Worm (Caenorhabditis elegans) whole organism, L2 larva: ENCODE measurements around the gene W01A11.7.

Experiments
- ZK546.5 ChIP-seq: sonication (generic microtip); optimal IDR thresholded peaks from 2 replicates; lab custom pipeline; 2017; ENCODE audit warnings: missing biosample characterization, missing genetic modification characterization
- ama-1 ChIP-seq: fragments of 150-350 bp; optimal IDR thresholded peaks from 2 replicates; lab custom pipeline; 2018; ENCODE audit warnings: inconsistent platforms
- nhr-11 ChIP-seq: fragments of 150-350 bp; optimal IDR thresholded peaks from 2 replicates; lab custom pipeline; 2014; ENCODE audit warnings: missing biosample characterization, missing genetic modification characterization
- nhr-25 ChIP-seq: fragments of 150-350 bp; sonication (generic microtip); optimal IDR thresholded peaks from 3 replicates; lab custom pipeline; 2014; ENCODE audit warnings: missing biosample characterization, missing genetic modification characterization
- snpc-4 ChIP-seq: fragments of 150-350 bp; optimal IDR thresholded peaks from 2 replicates; lab custom pipeline; 2014; ENCODE audit warnings: missing biosample characterization, missing genetic modification characterization
- unc-62 ChIP-seq: fragments of 150-350 bp; optimal IDR thresholded peaks from 2 replicates; lab custom pipeline; 2014; ENCODE audit warnings: missing biosample characterization, missing genetic modification reagents, missing genetic modification characterization

ce11 chrV:6467676-6468075 is 37.5 kb downstream of the W01A11.7 start:
- TF ChIP-seq ama-1 (lab: Kevin White, UChicago) (no peak), ZK546.5 (tag; lab: Kevin White, UChicago) (no peak), snpc-4 (no peak), nhr-11 (tag; lab: Kevin White, UChicago) (no peak), nhr-25 (tag; lab: Kevin White, UChicago) (no peak), unc-62 (GFP tag; lab: Kevin White, UChicago) (no peak)
